Fruit fly (Drosophila melanogaster): Measurements from ENCODE around the gene Lip4.

DNA sequence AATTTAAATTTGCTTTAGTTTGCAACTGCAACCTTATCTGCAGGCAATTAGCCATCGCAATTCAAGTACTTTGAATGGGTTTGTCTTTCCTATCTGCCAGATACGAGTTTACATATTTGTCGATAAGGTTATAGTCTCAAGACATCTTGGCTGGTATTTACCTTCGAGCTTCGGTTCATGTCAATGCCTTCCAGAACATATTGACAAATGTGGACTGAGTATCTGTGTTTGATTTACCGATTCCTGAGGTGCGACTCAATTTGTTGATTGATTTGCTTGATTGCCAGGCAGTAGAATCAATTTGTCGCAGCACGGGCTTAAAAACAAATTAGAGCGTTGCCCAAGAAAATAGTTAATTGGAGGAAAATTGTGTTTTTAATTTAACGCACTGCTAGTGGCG lies 25.4 kb downstream of the Lip4 start:
- no peak for TF ChIP-seq CG15710 (tag; optimal IDR thresholded peaks at IDR 0.05)
- TF ChIP-seq CG4496 (GFP tag; IDR thresholded peaks at IDR 0.05), result no peak
- no peak for TF ChIP-seq EcR (GFP tag; optimal IDR thresholded peaks at IDR 0.05)
- no peak for TF ChIP-seq fd96Ca (GFP tag; IDR thresholded peaks at IDR 0.05)
- TF ChIP-seq Snoo (tag; optimal IDR thresholded peaks at IDR 0.05), result no peak
- no peak for TF ChIP-seq CG13204 (GFP tag; optimal IDR thresholded peaks at IDR 0.05)
- TF ChIP-seq CG17806 (tag; optimal IDR thresholded peaks at IDR 0.05), result no peak
